Worm (Caenorhabditis elegans): ENCODE data around the gene coh-1.

DNA sequence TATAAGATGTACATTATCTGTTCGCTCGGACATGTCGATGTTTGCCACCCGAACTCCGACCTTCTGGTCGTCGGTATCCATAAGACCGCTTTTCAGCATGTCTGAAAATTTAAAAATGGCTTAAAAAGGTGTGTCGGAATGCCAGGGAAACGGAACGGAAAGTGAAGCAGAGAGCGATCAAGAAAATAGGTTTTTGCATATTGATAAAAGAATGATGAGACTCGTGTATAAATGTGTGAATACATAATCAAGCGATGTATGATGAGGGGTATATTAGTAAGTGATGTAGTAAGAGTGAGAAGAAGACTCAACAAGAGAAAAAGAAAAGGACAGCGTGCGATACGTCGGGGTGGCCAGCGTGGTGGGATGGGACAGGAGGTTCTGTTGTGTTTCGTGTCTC lies 32.3 kb downstream of the coh-1 start, which contains the start of gene acl-12:
- TF ChIP-seq tbx-11 (GFP tag; IDR thresholded peaks at IDR 0.05) (no peak), ama-1 (optimal IDR thresholded peaks at IDR 0.05) (no peak)
